Worm (Caenorhabditis elegans) whole organism, early embryonic: ENCODE data around the gene T20D4.15.

Experiments
- F13C5.2 ChIP-seq: sonication (generic microtip); optimal IDR thresholded peaks from 2 replicates; lab custom pipeline; 2017; ENCODE audit warnings: mild to moderate bottlenecking, missing genetic modification characterization, inconsistent platforms, missing compliant biosample characterization
- ama-1 ChIP-seq: fragments of 150-350 bp; optimal IDR thresholded peaks from 2 replicates; lab custom pipeline; 2014
- ceh-13 ChIP-seq: fragments of 200-800 bp; sonication (Bioruptor generic); optimal IDR thresholded peaks from 2 replicates; lab custom pipeline; 2018; ENCODE audit warnings: mild to moderate bottlenecking, missing genetic modification characterization, missing compliant biosample characterization
- hnd-1 ChIP-seq: sonication (generic microtip); optimal IDR thresholded peaks from 2 replicates; lab custom pipeline; 2016; ENCODE audit warnings: missing genetic modification characterization, missing compliant biosample characterization
- scrt-1 ChIP-seq: fragments of 200-800 bp; sonication (Bioruptor generic); IDR thresholded peaks from 2 replicates; pipeline ENCODE4 v1.3.6; 2022; ENCODE audit warnings: missing genetic modification characterization, missing compliant biosample characterization
- tbx-37 ChIP-seq: fragments of 200-800 bp; sonication (Bioruptor generic); conservative IDR thresholded peaks from 2 replicates; pipeline ENCODE4 v1.3.6; 2022; ENCODE audit warnings: missing genetic modification reagents, missing genetic modification characterization, missing compliant biosample characterization

DNA sequence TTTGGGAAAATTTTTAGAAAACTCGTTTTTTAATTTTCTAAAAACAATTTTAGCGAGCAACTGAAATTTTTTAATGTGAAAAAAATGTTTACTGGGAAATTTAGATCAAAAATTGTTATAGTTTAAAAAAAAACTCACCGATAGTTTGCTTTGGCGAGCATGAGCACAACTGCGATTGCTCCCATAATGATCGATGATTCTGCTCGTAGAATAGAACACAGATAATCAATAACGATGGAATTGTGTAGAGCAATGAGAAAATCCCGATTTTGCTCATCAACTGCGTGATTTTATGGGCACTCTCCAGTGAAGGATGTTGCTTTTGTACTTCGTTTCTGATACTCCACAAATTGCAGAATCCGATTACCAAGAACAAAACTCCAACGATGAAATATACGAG lies 48.1 kb upstream of the T20D4.15 start:
- TF ChIP-seq scrt-1 (GFP tag; lab: Robert Waterston, UW) (no peak), ceh-13 (no peak), ama-1 (lab: Kevin White, UChicago) (no peak), F13C5.2 (tag; lab: Kevin White, UChicago) (no peak), hnd-1 (tag; lab: Kevin White, UChicago) (no peak), tbx-37 (GFP tag; lab: Robert Waterston, UW) (no peak)
